Fruit fly (Drosophila melanogaster): Measurements from ENCODE around the gene kto.

- TF ChIP-seq Clk (GFP tag; optimal IDR thresholded peaks at IDR 0.05) (no peak), CG33017 (tag; optimal IDR thresholded peaks at IDR 0.05) (no peak), pad (GFP tag; optimal IDR thresholded peaks at IDR 0.05) (no peak), tj (GFP tag; optimal IDR thresholded peaks at IDR 0.05) (peak; percentile 5), CG11617 (GFP tag; optimal IDR thresholded peaks at IDR 0.05) (no peak), Hr96 (GFP tag; optimal IDR thresholded peaks at IDR 0.05) (no peak), Mnt (GFP tag; optimal IDR thresholded peaks at IDR 0.05) (no peak), kay (GFP tag; ENCODE audit: borderline replicate concordance) (no peak), CG7101 (tag; optimal IDR thresholded peaks at IDR 0.05) (no peak)
These were observed 48.8 kb upstream of the kto start for dm6 chr3L:19787632-19788031.
